Fruit fly (Drosophila melanogaster): ENCODE measurements around the gene JIL-1.

DNA sequence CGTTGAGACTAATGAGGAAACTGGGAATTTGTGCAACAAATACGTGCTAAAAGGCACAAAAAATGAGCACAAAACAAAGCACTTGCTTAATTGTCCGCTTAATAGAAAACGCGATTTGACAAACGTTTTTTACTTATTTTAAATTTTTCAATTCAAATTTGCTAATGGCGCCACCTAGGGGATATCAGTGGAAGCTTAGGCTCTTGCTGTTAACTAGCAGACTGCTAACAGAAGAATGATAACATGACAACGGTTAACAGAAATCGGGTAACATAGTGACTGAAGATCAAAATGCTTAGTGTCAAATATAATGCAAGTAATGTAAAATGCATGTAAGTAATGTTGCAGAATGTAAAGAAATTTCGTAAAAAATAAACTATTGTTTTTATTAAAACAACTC lies 51.8 kb downstream of the JIL-1 start:
- TF ChIP-seq Mnt (GFP tag; optimal IDR thresholded peaks at IDR 0.05), result no peak
- no peak for TF ChIP-seq CG14711 (tag; optimal IDR thresholded peaks at IDR 0.05)
- TF ChIP-seq pad (GFP tag; optimal IDR thresholded peaks at IDR 0.05), result no peak
- no peak for TF ChIP-seq bab1 (GFP tag; optimal IDR thresholded peaks at IDR 0.05)

Data from whole organism, adult.